Worm (Caenorhabditis elegans) whole organism, young adult: ENCODE results near the gene ocr-4.
"Not testable (repeated sequence)": the region's sequence is repeated elsewhere in the genome, so short reads cannot be mapped to it uniquely, and the experiment has no call there.

Source experiments
- B0019.2 ChIP-seq: fragments of 200-800 bp; sonication (Bioruptor generic); conservative IDR thresholded peaks from 2 replicates; pipeline ENCODE4 v1.3.6; 2022; ENCODE audit warnings: missing genetic modification reagents, missing genetic modification characterization, missing compliant biosample characterization
- B0035.1 ChIP-seq: sonication (generic microtip); optimal IDR thresholded peaks from 2 replicates; lab custom pipeline; 2016; ENCODE audit warnings: missing genetic modification characterization, mild to moderate bottlenecking, missing compliant biosample characterization, missing genotype, missing genetic modification reagents
- F23B12.7 ChIP-seq: sonication (generic microtip); optimal IDR thresholded peaks from 2 replicates; lab custom pipeline; 2017; ENCODE audit warnings: missing genetic modification characterization, mild to moderate bottlenecking, missing compliant biosample characterization, antibody characterized with exemption, moderate library complexity; ENCODE audit not compliant: insufficient read depth
- F39B2.1 ChIP-seq: fragments of 200-800 bp; sonication (Bioruptor generic); IDR thresholded peaks from 2 replicates; pipeline ENCODE4 v1.3.6; 2022; ENCODE audit warnings: missing genetic modification reagents, missing genetic modification characterization, missing compliant biosample characterization
- F52B5.7 ChIP-seq: sonication (generic microtip); optimal IDR thresholded peaks from 2 replicates; lab custom pipeline; 2016; ENCODE audit warnings: mild to moderate bottlenecking, missing genetic modification characterization, missing compliant biosample characterization
- F57C9.4 ChIP-seq: sonication (generic microtip); optimal IDR thresholded peaks from 2 replicates; lab custom pipeline; 2017; ENCODE audit warnings: mild to moderate bottlenecking, missing genetic modification characterization, missing compliant biosample characterization
- K11D2.4 ChIP-seq: fragments of 200-800 bp; sonication (Bioruptor generic); IDR thresholded peaks from 2 replicates; pipeline ENCODE4 v1.3.6; 2022; ENCODE audit warnings: missing genetic modification reagents, missing genetic modification characterization, missing compliant biosample characterization
- Y53F4B.3 ChIP-seq: fragments of 200-800 bp; sonication (Bioruptor generic); IDR thresholded peaks from 2 replicates; pipeline ENCODE4 v1.3.6; 2022; ENCODE audit warnings: missing genetic modification reagents, missing genetic modification characterization, missing compliant biosample characterization
- aptf-3 ChIP-seq: fragments of 200-800 bp; sonication (Bioruptor generic); IDR thresholded peaks from 2 replicates; pipeline ENCODE4 v1.3.6; 2022; ENCODE audit warnings: missing genetic modification characterization, missing compliant biosample characterization
- athp-1 ChIP-seq: sonication (generic microtip); optimal IDR thresholded peaks from 2 replicates; lab custom pipeline; 2017; ENCODE audit warnings: mild to moderate bottlenecking, missing genetic modification characterization, missing compliant biosample characterization
- attf-5 ChIP-seq: fragments of 200-800 bp; sonication (Bioruptor generic); optimal IDR thresholded peaks from 2 replicates; lab custom pipeline; 2018; ENCODE audit warnings: mild to moderate bottlenecking, missing genetic modification characterization, missing compliant biosample characterization
- ceh-40 ChIP-seq: fragments of 200-800 bp; sonication (Bioruptor generic); IDR thresholded peaks from 2 replicates; pipeline ENCODE4 v1.3.6; 2022; ENCODE audit warnings: missing genetic modification characterization, missing compliant biosample characterization
- ceh-58 ChIP-seq: fragments of 200-800 bp; sonication (Bioruptor generic); IDR thresholded peaks from 2 replicates; pipeline ENCODE4 v1.3.6; 2022; ENCODE audit warnings: missing genetic modification characterization, missing compliant biosample characterization
- die-1 ChIP-seq: sonication (generic microtip); optimal IDR thresholded peaks from 2 replicates; lab custom pipeline; 2016; ENCODE audit warnings: missing genotype, mild to moderate bottlenecking, missing genetic modification characterization, missing compliant biosample characterization
- dpl-1 ChIP-seq: fragments of 150-350 bp; optimal IDR thresholded peaks from 2 replicates; lab custom pipeline; 2014; ENCODE audit warnings: missing biosample characterization, missing genetic modification reagents, missing genetic modification characterization
- efl-1 ChIP-seq: fragments of 150-350 bp; optimal IDR thresholded peaks from 2 replicates; lab custom pipeline; 2014; ENCODE audit warnings: missing biosample characterization, missing genetic modification reagents, missing genetic modification characterization
- hlh-26 ChIP-seq: fragments of 200-800 bp; sonication (Bioruptor generic); conservative IDR thresholded peaks from 2 replicates; pipeline ENCODE4 v1.3.6; 2022; ENCODE audit warnings: missing genetic modification reagents, missing genetic modification characterization, missing compliant biosample characterization
- hmg-1.2 ChIP-seq: fragments of 200-800 bp; sonication (Bioruptor generic); IDR thresholded peaks from 2 replicates; pipeline ENCODE4 v1.3.6; 2022; ENCODE audit warnings: missing genetic modification reagents, missing genetic modification characterization, missing compliant biosample characterization
- hrde-1 ChIP-seq: sonication (generic microtip); optimal IDR thresholded peaks from 2 replicates; lab custom pipeline; 2016; ENCODE audit warnings: missing genetic modification characterization, mild to moderate bottlenecking, missing compliant biosample characterization, moderate library complexity, missing genotype, missing genetic modification reagents, borderline replicate concordance
- hsf-1 ChIP-seq: fragments of 200-800 bp; sonication (Bioruptor generic); IDR thresholded peaks from 2 replicates; pipeline ENCODE4 v1.3.6; 2022; ENCODE audit warnings: missing genetic modification reagents, missing genetic modification characterization, missing compliant biosample characterization
- let-526 ChIP-seq: fragments of 200-800 bp; sonication (Bioruptor generic); IDR thresholded peaks from 2 replicates; pipeline ENCODE4 v1.3.6; 2022; ENCODE audit warnings: missing genetic modification reagents, missing genetic modification characterization, missing compliant biosample characterization
- let-607 ChIP-seq, 2 experiments: fragments of 200-800 bp in 1 of 2; sonication (Bioruptor generic) in 1 of 2; sonication (generic microtip) in 1 of 2; optimal IDR thresholded peaks; 2 replicates each; lab custom pipeline; 2016 to 2018; ENCODE audit warnings: mild to moderate bottlenecking in 2 of 2, missing compliant biosample characterization in 2 of 2, missing genetic modification characterization in 2 of 2, moderate library complexity in 2 of 2, missing genotype in 1 of 2
- lsl-1 ChIP-seq: fragments of 200-800 bp; sonication (Bioruptor generic); optimal IDR thresholded peaks from 2 replicates; lab custom pipeline; 2018; ENCODE audit warnings: mild to moderate bottlenecking, missing genetic modification characterization, moderate library complexity, missing compliant biosample characterization
- madf-8 ChIP-seq: fragments of 200-800 bp; sonication (Bioruptor generic); conservative IDR thresholded peaks from 2 replicates; pipeline ENCODE4 v1.3.6; 2022; ENCODE audit warnings: missing genetic modification reagents, missing genetic modification characterization, missing compliant biosample characterization
- nhr-27 ChIP-seq: fragments of 200-800 bp; sonication (Bioruptor generic); optimal IDR thresholded peaks from 2 replicates; lab custom pipeline; 2018; ENCODE audit warnings: mild to moderate bottlenecking, missing genetic modification characterization, moderate library complexity, missing compliant biosample characterization
- unc-62 ChIP-seq: fragments of 150-350 bp; optimal IDR thresholded peaks from 2 replicates; lab custom pipeline; 2014; ENCODE audit warnings: missing biosample characterization, missing genetic modification reagents, missing genetic modification characterization
- xnd-1 ChIP-seq: sonication (generic microtip); optimal IDR thresholded peaks from 2 replicates; lab custom pipeline; 2016; ENCODE audit warnings: missing genotype, missing genetic modification reagents, missing genetic modification characterization, missing compliant biosample characterization
- zfh-2 ChIP-seq: fragments of 200-800 bp; sonication (Bioruptor generic); conservative IDR thresholded peaks from 2 replicates; pipeline ENCODE4 v1.3.6; 2022; ENCODE audit warnings: missing genetic modification reagents, missing genetic modification characterization, missing compliant biosample characterization
- ztf-25 ChIP-seq: fragments of 200-800 bp; sonication (Bioruptor generic); IDR thresholded peaks from 2 replicates; pipeline ENCODE4 v1.3.6; 2022; ENCODE audit warnings: missing genetic modification reagents, missing genetic modification characterization, missing compliant biosample characterization

Gene ocr-4

ce11 chrIV:7332695-7333094 lies at the start of gene ocr-4:
Gene ocr-4 (minus strand): TSS chrIV:7332795.
- TF ChIP-seq hmg-1.2, result no peak
- TF ChIP-seq F57C9.4 (tag; lab: Kevin White, UChicago), result no peak
- TF ChIP-seq attf-5 (GFP tag; lab: Kevin White, UChicago), result no peak
- TF ChIP-seq let-607 (tag; optimal IDR thresholded peaks at IDR 0.05; lab: Kevin White, UChicago), result no peak
- no peak for TF ChIP-seq F23B12.7 (tag; lab: Kevin White, UChicago)
- no peak for TF ChIP-seq hrde-1
- no peak for TF ChIP-seq efl-1 (GFP tag; lab: Kevin White, UChicago)
- TF ChIP-seq hlh-26, result no peak
- no peak for TF ChIP-seq hsf-1 (GFP tag; lab: Robert Waterston, UW)

- TF ChIP-seq F52B5.7 (tag; lab: Kevin White, UChicago), result no peak
- TF ChIP-seq ceh-40 (GFP tag; lab: Robert Waterston, UW), result no peak
- no peak for TF ChIP-seq ceh-58 (GFP tag; lab: Robert Waterston, UW)
- TF ChIP-seq dpl-1 (GFP tag; lab: Kevin White, UChicago), result no peak
- TF ChIP-seq aptf-3 (GFP tag; lab: Robert Waterston, UW), result no peak
Observed at ce11 chrIV:7381754-7382153, 49.2 kb upstream of the ocr-4 start, which contains the start of gene ptp-8. Gene ptp-8 (plus strand): TSS chrIV:7382054.

ce11 chrIV:7376511-7376910 lies 43.9 kb upstream of the ocr-4 start, which contains the start of gene T12B3.2:
Gene T12B3.2 (plus strand): TSS chrIV:7376811.
- no peak for TF ChIP-seq athp-1 (tag; lab: Kevin White, UChicago)

- TF ChIP-seq K11D2.4, zfh-2, madf-8 (GFP tag; lab: Robert Waterston, UW): not testable (repeated sequence)
Observed at ce11 chrIV:7374847-7375246, 42.3 kb upstream of the ocr-4 start, which contains the start of gene T12B3.3. Gene T12B3.3 (plus strand): TSS chrIV:7375147.

- TF ChIP-seq xnd-1; madf-8 (GFP tag; lab: Robert Waterston, UW); ztf-25 (GFP tag; lab: Robert Waterston, UW): not testable (repeated sequence)
Observed at ce11 chrIV:7365011-7365410, 32.4 kb upstream of the ocr-4 start, which contains the start of gene Y40C5A.4. Gene Y40C5A.4 (minus strand): TSS chrIV:7365111.

ce11 chrIV:7346751-7347150 lies 14.2 kb upstream of the ocr-4 start, which contains the start of gene daf-42:
Gene daf-42 (minus strand): TSS chrIV:7346851.
- TF ChIP-seq B0019.2 (no peak), ceh-40 (GFP tag; lab: Robert Waterston, UW) (no peak), nhr-27 (tag; lab: Kevin White, UChicago) (no peak), let-526 (GFP tag; lab: Robert Waterston, UW) (no peak), F39B2.1 (no peak), B0035.1 (tag; lab: Kevin White, UChicago) (no peak), ztf-25 (GFP tag; lab: Robert Waterston, UW) (no peak), lsl-1 (GFP tag; lab: Kevin White, UChicago) (no peak), unc-62 (GFP tag; lab: Kevin White, UChicago) (no peak), Y53F4B.3 (no peak), die-1 (tag; lab: Kevin White, UChicago) (no peak), attf-5 (GFP tag; lab: Kevin White, UChicago) (no peak)
